Worm (Caenorhabditis elegans): ENCODE data around the gene F09B12.3.

DNA sequence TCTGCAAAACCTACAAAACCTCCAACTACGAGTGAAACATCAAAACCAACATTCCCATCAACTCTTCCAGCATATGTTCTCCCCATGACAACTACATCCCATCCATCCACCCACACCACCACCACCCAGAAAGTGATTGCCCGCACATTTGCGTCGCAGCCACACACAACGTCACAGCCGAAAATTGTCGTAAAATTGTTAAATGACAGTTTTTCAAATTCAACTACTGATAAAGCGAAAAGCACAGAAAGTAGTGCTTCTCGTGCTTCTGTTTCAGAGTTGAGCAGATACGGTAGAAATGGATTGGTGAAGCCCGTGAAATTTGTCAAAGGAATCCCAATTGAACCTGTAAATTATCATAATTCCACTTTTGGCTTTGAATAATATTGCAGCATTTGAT is 10.0 kb downstream of the F09B12.3 start:
- TF ChIP-seq snpc-4 (GFP tag; optimal IDR thresholded peaks at IDR 0.05) = no peak
- TF ChIP-seq snpc-4 (tag; optimal IDR thresholded peaks at IDR 0.05) = no peak
- TF ChIP-seq nhr-27 (tag; optimal IDR thresholded peaks at IDR 0.05) = no peak
- no peak for TF ChIP-seq nhr-120 (GFP tag; IDR thresholded peaks at IDR 0.05)
- no peak for TF ChIP-seq unc-62 (GFP tag; optimal IDR thresholded peaks at IDR 0.05)
- TF ChIP-seq Y53G8AR.9 (GFP tag; conservative IDR thresholded peaks at IDR 0.05) = no peak
- TF ChIP-seq lin-54 (GFP tag; optimal IDR thresholded peaks at IDR 0.05) = no peak
- no peak for TF ChIP-seq bed-1 (GFP tag; IDR thresholded peaks at IDR 0.05)
- no peak for TF ChIP-seq lin-40 (tag; optimal IDR thresholded peaks at IDR 0.05)
- TF ChIP-seq ztf-22 (GFP tag; optimal IDR thresholded peaks at IDR 0.05) = no peak
- no peak for TF ChIP-seq D2030.7 (GFP tag; IDR thresholded peaks at IDR 0.05)
